3 fruit fly cellular contexts compared by ENCODE assay signal in the genomic region with DNA sequence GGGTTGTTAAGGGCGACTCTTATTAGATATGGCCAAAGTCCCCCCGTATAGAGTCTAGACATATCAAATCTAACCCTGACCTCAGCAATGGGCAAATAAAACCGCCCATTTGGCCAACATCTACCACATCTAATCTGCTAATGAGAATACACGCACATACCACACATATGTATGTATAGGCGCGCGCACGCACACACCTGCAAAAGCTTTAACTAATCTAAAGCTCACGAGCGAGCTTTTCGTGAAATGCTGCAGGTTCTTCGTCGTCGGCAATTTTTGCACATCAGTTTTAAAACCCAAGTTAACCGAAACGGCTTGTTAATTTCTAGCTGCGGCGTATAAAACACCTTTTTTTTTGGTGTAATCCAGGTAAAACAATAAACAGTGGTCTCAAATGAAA.
A peak's percentile ranks its signal among the peaks of the same experiment; 100 is the strongest.
TF ChIP-seq lines count a peak whose summit lies in the region.

No protein-coding gene starts in this region.

- TF ChIP-seq CTCF in whole organism, embryonic (GFP tag; optimal IDR thresholded peaks at IDR 0.05; lab: Kevin White, UChicago) = no peak

TF ChIP-seq in whole organism, adult, 20 proteins besides CTCF, POLR2A, EP300 and RAD21:
- TF ChIP-seq CG33017 (tag; optimal IDR thresholded peaks at IDR 0.05; lab: Kevin White, UChicago) (no peak), tj (GFP tag; optimal IDR thresholded peaks at IDR 0.05; lab: Kevin White, UChicago) (peak; percentile 74)

TF ChIP-seq in whole organism, embryonic, 481 proteins besides CTCF, POLR2A, EP300 and RAD21 (continues in another document):
- TF ChIP-seq pnt (GFP tag; optimal IDR thresholded peaks at IDR 0.05; lab: Kevin White, UChicago) = no peak
- no peak for TF ChIP-seq stc (GFP tag; IDR thresholded peaks at IDR 0.05; lab: Robert Waterston, UW)
- TF ChIP-seq CG4730 (GFP tag; IDR thresholded peaks at IDR 0.05; lab: Robert Waterston, UW) = no peak
- no peak for TF ChIP-seq Lhr (GFP tag; optimal IDR thresholded peaks at IDR 0.05; lab: Kevin White, UChicago)
- TF ChIP-seq CG12942 (GFP tag; optimal IDR thresholded peaks at IDR 0.05; lab: Kevin White, UChicago) = no peak
- TF ChIP-seq ftz-f1 (GFP tag; optimal IDR thresholded peaks at IDR 0.05; lab: Kevin White, UChicago) = peak; percentile 27
- TF ChIP-seq CG13894 (tag; optimal IDR thresholded peaks at IDR 0.05; lab: Kevin White, UChicago) = peak; percentile 30
- no peak for TF ChIP-seq C15 (GFP tag; IDR thresholded peaks at IDR 0.05; lab: Robert Waterston, UW)
- TF ChIP-seq unc-4 (GFP tag; IDR thresholded peaks at IDR 0.05; lab: Robert Waterston, UW; ENCODE audit: partially characterized antibody) = peak; percentile 18; the same call in 1 of the 2 replicates
- TF ChIP-seq CG31365 (tag; optimal IDR thresholded peaks at IDR 0.05; lab: Kevin White, UChicago) = no peak
- no peak for TF ChIP-seq CG6683 (GFP tag; optimal IDR thresholded peaks at IDR 0.05; lab: Kevin White, UChicago)
- no peak for TF ChIP-seq CG7786 (GFP tag; optimal IDR thresholded peaks at IDR 0.05; lab: Kevin White, UChicago)
- no peak for TF ChIP-seq hth (optimal IDR thresholded peaks at IDR 0.05; lab: Kevin White, UChicago)
- TF ChIP-seq cato (GFP tag; optimal IDR thresholded peaks at IDR 0.05; lab: Kevin White, UChicago; ENCODE audit: borderline replicate concordance) = no peak
- TF ChIP-seq CG17359 (tag; optimal IDR thresholded peaks at IDR 0.05; lab: Kevin White, UChicago) = no peak
- TF ChIP-seq Adf1 (GFP tag; IDR thresholded peaks at IDR 0.05; lab: Robert Waterston, UW) = no peak
- no peak for TF ChIP-seq CG2202 (tag; optimal IDR thresholded peaks at IDR 0.05; lab: Kevin White, UChicago)
- no peak for TF ChIP-seq sisA (GFP tag; IDR thresholded peaks at IDR 0.05; lab: Robert Waterston, UW)
- no peak for TF ChIP-seq Doc2 (GFP tag; IDR thresholded peaks at IDR 0.05; lab: Robert Waterston, UW)
- TF ChIP-seq sug (tag; optimal IDR thresholded peaks at IDR 0.05; lab: Kevin White, UChicago) = peak; percentile 20
- no peak for TF ChIP-seq CG9932 (GFP tag; IDR thresholded peaks at IDR 0.05; lab: Robert Waterston, UW)
- TF ChIP-seq Dek (tag; optimal IDR thresholded peaks at IDR 0.05; lab: Kevin White, UChicago) = no peak
- TF ChIP-seq gsb-n (tag; optimal IDR thresholded peaks at IDR 0.05; lab: Kevin White, UChicago) = no peak
- TF ChIP-seq emc (GFP tag; optimal IDR thresholded peaks at IDR 0.05; lab: Kevin White, UChicago) = no peak
- TF ChIP-seq sens-2 (GFP tag; IDR thresholded peaks at IDR 0.05; lab: Robert Waterston, UW) = no peak
- TF ChIP-seq corto (GFP tag; optimal IDR thresholded peaks at IDR 0.05; lab: Kevin White, UChicago) = peak; percentile 8
- no peak for TF ChIP-seq Dp (GFP tag; optimal IDR thresholded peaks at IDR 0.05; lab: Kevin White, UChicago)
- TF ChIP-seq grn (GFP tag; optimal IDR thresholded peaks at IDR 0.05; lab: Kevin White, UChicago) = peak; percentile 55
- TF ChIP-seq Ets97D (GFP tag; optimal IDR thresholded peaks at IDR 0.05; lab: Kevin White, UChicago) = no peak
- no peak for TF ChIP-seq Hmr (GFP tag; optimal IDR thresholded peaks at IDR 0.05; lab: Kevin White, UChicago)
- TF ChIP-seq CG34224 (GFP tag; IDR thresholded peaks at IDR 0.05; lab: Robert Waterston, UW; ENCODE audit: partially characterized antibody) = no peak; the same call in 2 of the 3 replicates
- no peak for TF ChIP-seq sob (GFP tag; IDR thresholded peaks at IDR 0.05; lab: Robert Waterston, UW)
- 0 out of 2 replicates have a peak, but pooled peaks have one; percentile 29 for TF ChIP-seq GATAe (GFP tag; conservative IDR thresholded peaks at IDR 0.05; lab: Robert Waterston, UW)
- no peak for TF ChIP-seq CG17186 (GFP tag; optimal IDR thresholded peaks at IDR 0.05; lab: Kevin White, UChicago)
- no peak for TF ChIP-seq dmrt99B (tag; optimal IDR thresholded peaks at IDR 0.05; lab: Kevin White, UChicago)
- TF ChIP-seq sd (tag; optimal IDR thresholded peaks at IDR 0.05; lab: Kevin White, UChicago) = peak; percentile 4
- no peak for TF ChIP-seq CG18764 (GFP tag; optimal IDR thresholded peaks at IDR 0.05; lab: Kevin White, UChicago)
- no peak for TF ChIP-seq CG16863 (GFP tag; optimal IDR thresholded peaks at IDR 0.05; lab: Kevin White, UChicago)
- TF ChIP-seq bab2 (GFP tag; optimal IDR thresholded peaks at IDR 0.05; lab: Kevin White, UChicago) = no peak
- TF ChIP-seq CG33213 (GFP tag; optimal IDR thresholded peaks at IDR 0.05; lab: Kevin White, UChicago) = no peak
- TF ChIP-seq wdn (GFP tag; IDR thresholded peaks at IDR 0.05; lab: Robert Waterston, UW) = no peak
- no peak for TF ChIP-seq CG31388 (GFP tag; optimal IDR thresholded peaks at IDR 0.05; lab: Kevin White, UChicago)
- no peak for TF ChIP-seq jumu (GFP tag; optimal IDR thresholded peaks at IDR 0.05; lab: Kevin White, UChicago)

TF ChIP-seq in whole organism, wandering third instar larva, 38 proteins besides CTCF, POLR2A, EP300 and RAD21:
- TF ChIP-seq lola (GFP tag; optimal IDR thresholded peaks at IDR 0.05; lab: Kevin White, UChicago) (peak; percentile 58), Rel (GFP tag; optimal IDR thresholded peaks at IDR 0.05; lab: Kevin White, UChicago) (no peak), Rel (tag; optimal IDR thresholded peaks at IDR 0.05; lab: Kevin White, UChicago) (peak; percentile 12), Hr83 (GFP tag; optimal IDR thresholded peaks at IDR 0.05; lab: Kevin White, UChicago; ENCODE audit: poor library complexity, severe bottlenecking) (peak; percentile 20), rgr (GFP tag; optimal IDR thresholded peaks at IDR 0.05; lab: Kevin White, UChicago) (no peak)
